Fruit fly (Drosophila melanogaster) whole organism, embryonic: ENCODE measurements around the gene CG13096.

ENCODE experiments used
- Atf6 ChIP-seq: fragments of 200-800 bp; sonication (Bioruptor generic); IDR thresholded peaks from 2 replicates; pipeline ENCODE4 v1.3.6; 2022; ENCODE audit warnings: missing biosample characterization, missing genetic modification characterization
- CG1024 ChIP-seq: fragments of 200-800 bp; sonication (Bioruptor generic); IDR thresholded peaks from 2 replicates; pipeline ENCODE4 v1.3.6; 2022; ENCODE audit warnings: missing biosample characterization, missing genetic modification characterization
- CG15696 ChIP-seq: fragments of 200-800 bp; sonication (Bioruptor generic); optimal IDR thresholded peaks from 2 replicates; lab custom pipeline; 2019; ENCODE audit warnings: missing biosample characterization, mild to moderate bottlenecking, missing genetic modification characterization, moderate library complexity
- CG16779 ChIP-seq: fragments of 200-800 bp; sonication (Bioruptor generic); IDR thresholded peaks from 2 replicates; pipeline ENCODE4 v1.3.6; 2022; ENCODE audit warnings: missing biosample characterization, missing genetic modification characterization
- CG3065 ChIP-seq: fragments of 200-800 bp; sonication (Bioruptor generic); optimal IDR thresholded peaks from 2 replicates; lab custom pipeline; 2016; ENCODE audit warnings: missing biosample characterization, missing genetic modification characterization
- CG3838 ChIP-seq: fragments of 200-800 bp; sonication (Bioruptor generic); optimal IDR thresholded peaks from 3 replicates; lab custom pipeline; 2016; ENCODE audit warnings: missing biosample characterization, missing genetic modification characterization
- CG4282 ChIP-seq: fragments of 200-800 bp; sonication (Bioruptor generic); optimal IDR thresholded peaks from 2 replicates; lab custom pipeline; 2016; ENCODE audit warnings: missing biosample characterization, missing genetic modification characterization
- CG5245 ChIP-seq: fragments of 200-800 bp; sonication (Bioruptor generic); optimal IDR thresholded peaks from 3 replicates; lab custom pipeline; 2016; ENCODE audit warnings: missing biosample characterization, missing genetic modification characterization
- CG6683 ChIP-seq: fragments of 200-800 bp; sonication (Bioruptor generic); optimal IDR thresholded peaks from 2 replicates; lab custom pipeline; 2017; ENCODE audit warnings: missing biosample characterization, mild to moderate bottlenecking, missing genetic modification characterization, missing genetic modification reagents
- CG7357 ChIP-seq: fragments of 200-800 bp; sonication (Bioruptor generic); IDR thresholded peaks from 3 replicates; pipeline ENCODE4 v1.3.6; 2022; ENCODE audit warnings: missing biosample characterization, missing genetic modification characterization
- CG7372 ChIP-seq: fragments of 200-800 bp; sonication (Bioruptor generic); IDR thresholded peaks from 2 replicates; pipeline ENCODE4 v1.3.6; 2022; ENCODE audit warnings: missing biosample characterization, missing genetic modification characterization
- CG7839 ChIP-seq: fragments of 200-800 bp; sonication (Bioruptor generic); optimal IDR thresholded peaks from 3 replicates; lab custom pipeline; 2018; ENCODE audit warnings: missing biosample characterization, mild to moderate bottlenecking, missing genetic modification characterization, moderate library complexity
- CG7928 ChIP-seq: fragments of 200-800 bp; sonication (Bioruptor generic); optimal IDR thresholded peaks from 2 replicates; lab custom pipeline; 2017; ENCODE audit warnings: missing biosample characterization, mild to moderate bottlenecking, missing genetic modification characterization
- CG8281 ChIP-seq: fragments of 200-800 bp; sonication (Bioruptor generic); optimal IDR thresholded peaks from 2 replicates; lab custom pipeline; 2018; ENCODE audit warnings: missing biosample characterization, mild to moderate bottlenecking, missing genetic modification characterization, moderate library complexity
- CG8478 ChIP-seq: fragments of >200 bp; optimal IDR thresholded peaks from 2 replicates; lab custom pipeline; 2018
- CG8924 ChIP-seq: fragments of 200-800 bp; optimal IDR thresholded peaks from 3 replicates; lab custom pipeline; 2019; ENCODE audit warnings: missing biosample characterization, mild to moderate bottlenecking, missing genetic modification characterization, moderate library complexity
- CG8944 ChIP-seq: fragments of 200-800 bp; sonication (Bioruptor generic); optimal IDR thresholded peaks from 3 replicates; lab custom pipeline; 2016; ENCODE audit warnings: missing biosample characterization, missing genetic modification characterization
- Dp ChIP-seq: fragments of 200-800 bp; sonication (Bioruptor generic); optimal IDR thresholded peaks from 2 replicates; lab custom pipeline; 2018; ENCODE audit warnings: missing biosample characterization, mild to moderate bottlenecking, missing genetic modification characterization, moderate library complexity
- Dref ChIP-seq: fragments of 200-800 bp; sonication (Bioruptor generic); IDR thresholded peaks from 2 replicates; pipeline ENCODE4 v1.3.6; 2022; ENCODE audit warnings: missing biosample characterization, missing genetic modification characterization
- Drgx ChIP-seq: fragments of 200-800 bp; sonication (Bioruptor generic); IDR thresholded peaks from 2 replicates; pipeline ENCODE4 v1.3.6; 2022; ENCODE audit warnings: missing biosample characterization, missing genetic modification characterization
- Elba2 ChIP-seq: fragments of 200-800 bp; sonication (Bioruptor generic); optimal IDR thresholded peaks from 3 replicates; lab custom pipeline; 2016; ENCODE audit warnings: missing biosample characterization, missing genetic modification characterization
- HLH4C ChIP-seq: fragments of 200-800 bp; sonication (Bioruptor generic); IDR thresholded peaks from 3 replicates; pipeline ENCODE4 v1.3.6; 2022; ENCODE audit warnings: missing biosample characterization, missing genetic modification characterization; ENCODE audit not compliant: partially characterized antibody
- Hey ChIP-seq: fragments of 200-800 bp; sonication (Bioruptor generic); optimal IDR thresholded peaks from 3 replicates; lab custom pipeline; 2018; ENCODE audit warnings: missing biosample characterization, mild to moderate bottlenecking, missing genetic modification characterization
- Hmr ChIP-seq: fragments of 200-800 bp; sonication (Bioruptor generic); optimal IDR thresholded peaks from 3 replicates; lab custom pipeline; 2017; ENCODE audit warnings: mild to moderate bottlenecking, missing biosample characterization, missing genetic modification reagents, missing genetic modification characterization
- Max ChIP-seq: fragments of 200-800 bp; sonication (Bioruptor generic); optimal IDR thresholded peaks from 2 replicates; lab custom pipeline; 2016; ENCODE audit warnings: missing biosample characterization, mild to moderate bottlenecking, missing genetic modification characterization
- Myb ChIP-seq: fragments of 200-800 bp; sonication (Bioruptor generic); optimal IDR thresholded peaks from 2 replicates; lab custom pipeline; 2016; ENCODE audit warnings: missing biosample characterization, missing genetic modification characterization
- Oaz ChIP-seq: fragments of 200-800 bp; sonication (Bioruptor generic); IDR thresholded peaks from 2 replicates; pipeline ENCODE4 v1.3.6; 2022; ENCODE audit warnings: missing biosample characterization, missing genetic modification characterization
- Sin3A ChIP-seq: fragments of >200 bp; optimal IDR thresholded peaks from 2 replicates; lab custom pipeline; 2018
- Six4 ChIP-seq: fragments of 200-800 bp; sonication (Bioruptor generic); optimal IDR thresholded peaks from 2 replicates; lab custom pipeline; 2016; ENCODE audit warnings: missing biosample characterization, missing genetic modification characterization
- Vsx1 ChIP-seq: fragments of 200-800 bp; sonication (Bioruptor generic); optimal IDR thresholded peaks from 2 replicates; lab custom pipeline; 2017; ENCODE audit warnings: missing biosample characterization, mild to moderate bottlenecking, missing genetic modification characterization, missing genetic modification reagents
- az2 ChIP-seq: fragments of 200-800 bp; sonication (Bioruptor generic); optimal IDR thresholded peaks from 3 replicates; lab custom pipeline; 2016; ENCODE audit warnings: missing biosample characterization, missing genetic modification characterization
- cas ChIP-seq: fragments of 200-800 bp; sonication (Bioruptor generic); IDR thresholded peaks from 2 replicates; pipeline ENCODE4 v1.3.6; 2022; ENCODE audit warnings: missing biosample characterization, missing genetic modification characterization
- danr ChIP-seq: fragments of 200-800 bp; sonication (Bioruptor generic); IDR thresholded peaks from 2 replicates; pipeline ENCODE4 v1.3.6; 2022; ENCODE audit warnings: missing biosample characterization, missing genetic modification characterization
- dati ChIP-seq: fragments of 200-800 bp; sonication (Bioruptor generic); IDR thresholded peaks from 2 replicates; pipeline ENCODE4 v1.3.6; 2022; ENCODE audit warnings: missing biosample characterization, missing genetic modification characterization
- dpn ChIP-seq, 2 experiments: fragments of 200-800 bp; sonication (Bioruptor generic); optimal IDR thresholded peaks; 3 replicates each; lab custom pipeline; 2016; ENCODE audit warnings: missing biosample characterization in 2 of 2, missing genetic modification characterization in 2 of 2
- dysf ChIP-seq: fragments of 200-800 bp; sonication (Bioruptor generic); IDR thresholded peaks from 3 replicates; pipeline ENCODE4 v1.3.6; 2022; ENCODE audit warnings: missing biosample characterization, missing genetic modification characterization
- fd64A ChIP-seq: fragments of 200-800 bp; sonication (Bioruptor generic); optimal IDR thresholded peaks from 3 replicates; lab custom pipeline; 2018; ENCODE audit warnings: missing biosample characterization, mild to moderate bottlenecking, missing genetic modification characterization
- gce ChIP-seq: fragments of 200-800 bp; sonication (Bioruptor generic); IDR thresholded peaks from 3 replicates; pipeline ENCODE4 v1.3.6; 2022; ENCODE audit warnings: missing biosample characterization, missing genetic modification characterization
- gcm ChIP-seq: fragments of 200-800 bp; sonication (Bioruptor generic); optimal IDR thresholded peaks from 2 replicates; lab custom pipeline; 2019; ENCODE audit warnings: missing biosample characterization, mild to moderate bottlenecking, missing genetic modification characterization, moderate library complexity
- gem ChIP-seq: fragments of 200-800 bp; sonication (Bioruptor generic); optimal IDR thresholded peaks from 2 replicates; lab custom pipeline; 2019; ENCODE audit warnings: missing biosample characterization, mild to moderate bottlenecking, missing genetic modification characterization, moderate library complexity
- grau ChIP-seq: fragments of 200-800 bp; optimal IDR thresholded peaks from 3 replicates; lab custom pipeline; 2019; ENCODE audit warnings: missing biosample characterization, mild to moderate bottlenecking, missing genetic modification characterization, moderate library complexity
- jumu ChIP-seq: fragments of 200-800 bp; sonication (Bioruptor generic); optimal IDR thresholded peaks from 3 replicates; lab custom pipeline; 2016; ENCODE audit warnings: missing biosample characterization, missing genetic modification characterization
- mld ChIP-seq: fragments of 200-800 bp; sonication (Bioruptor generic); IDR thresholded peaks from 3 replicates; pipeline ENCODE4 v1.3.6; 2022; ENCODE audit warnings: missing biosample characterization, missing genetic modification characterization; ENCODE audit not compliant: partially characterized antibody
- p53 ChIP-seq: fragments of 200-800 bp; sonication (Bioruptor generic); optimal IDR thresholded peaks from 2 replicates; lab custom pipeline; 2016; ENCODE audit warnings: missing biosample characterization, missing genetic modification characterization
- pita ChIP-seq: fragments of 200-800 bp; sonication (Bioruptor generic); optimal IDR thresholded peaks from 2 replicates; lab custom pipeline; 2017; ENCODE audit warnings: missing biosample characterization, mild to moderate bottlenecking, missing genetic modification characterization
- sim ChIP-seq: fragments of 200-800 bp; sonication (Bioruptor generic); IDR thresholded peaks from 2 replicates; pipeline ENCODE4 v1.3.6; 2022; ENCODE audit warnings: missing biosample characterization, missing genetic modification characterization
- tna ChIP-seq: fragments of 200-800 bp; sonication (Bioruptor generic); IDR thresholded peaks from 2 replicates; pipeline ENCODE4 v1.3.6; 2022; ENCODE audit warnings: missing biosample characterization, missing genetic modification characterization; ENCODE audit not compliant: partially characterized antibody
- toy ChIP-seq: fragments of 200-800 bp; sonication (Bioruptor generic); IDR thresholded peaks from 2 replicates; pipeline ENCODE4 v1.3.6; 2022; ENCODE audit warnings: missing biosample characterization, missing genetic modification characterization
- tx ChIP-seq: fragments of 200-800 bp; sonication (Bioruptor generic); optimal IDR thresholded peaks from 2 replicates; lab custom pipeline; 2016; ENCODE audit warnings: missing biosample characterization, missing genetic modification characterization
- wek ChIP-seq: fragments of 200-800 bp; sonication (Bioruptor generic); optimal IDR thresholded peaks from 3 replicates; lab custom pipeline; 2018; ENCODE audit warnings: missing biosample characterization, mild to moderate bottlenecking, missing genetic modification characterization, moderate library complexity

CG13096 gene

dm6 chr2L:8541469-8542233, 30.0 kb upstream of the CG13096 start, which contains the start of gene Sema1a (continued):
- TF ChIP-seq danr = no peak
- peak; percentile 72 for TF ChIP-seq Atf6
- no peak for TF ChIP-seq CG6683 (GFP tag; lab: Kevin White, UChicago)
- TF ChIP-seq tna (GFP tag; lab: Robert Waterston, UW) = peak; percentile 84
- TF ChIP-seq cas (GFP tag; lab: Robert Waterston, UW) = 0 out of 2 replicates have a peak, but pooled peaks have one; percentile 38
- TF ChIP-seq wek (GFP tag; lab: Kevin White, UChicago) = peak; percentile 40
- TF ChIP-seq Sin3A (lab: Kevin White, UChicago) = no peak
- no peak for TF ChIP-seq CG15696 (tag; lab: Kevin White, UChicago)
- no peak for TF ChIP-seq pita (GFP tag; lab: Kevin White, UChicago)
- TF ChIP-seq Hey (tag; lab: Kevin White, UChicago) = no peak
- TF ChIP-seq gem (tag; lab: Kevin White, UChicago) = peak; percentile 55
- TF ChIP-seq fd64A = no peak
- TF ChIP-seq dpn (GFP tag; optimal IDR thresholded peaks at IDR 0.05; lab: Kevin White, UChicago) = peak; percentile 49 to 66
- no peak for TF ChIP-seq Six4
- TF ChIP-seq CG7928 (GFP tag; lab: Kevin White, UChicago) = no peak
- peak; percentile 65 for TF ChIP-seq Drgx (GFP tag; lab: Robert Waterston, UW)
- peak; percentile 2; the same call in 1 of the 2 replicates for TF ChIP-seq dati (GFP tag; lab: Robert Waterston, UW)
- TF ChIP-seq Elba2 (GFP tag; lab: Kevin White, UChicago) = peak; percentile 97
- peak; percentile 28 for TF ChIP-seq CG8944 (GFP tag; lab: Kevin White, UChicago)
- TF ChIP-seq tx (GFP tag; lab: Kevin White, UChicago) = peak; percentile 31
- TF ChIP-seq CG8924 (tag; lab: Kevin White, UChicago) = peak; percentile 85
- TF ChIP-seq CG8478 = no peak
- TF ChIP-seq sim (GFP tag; lab: Robert Waterston, UW) = no peak; the same call in 1 of the 2 replicates
- no peak for TF ChIP-seq Vsx1 (GFP tag; lab: Kevin White, UChicago)
- peak; percentile 44 for TF ChIP-seq gcm (GFP tag; lab: Kevin White, UChicago)
- no peak for TF ChIP-seq toy (GFP tag; lab: Robert Waterston, UW)
- TF ChIP-seq Max = no peak
- TF ChIP-seq jumu (GFP tag; lab: Kevin White, UChicago) = peak; percentile 62
- no peak for TF ChIP-seq Dp (GFP tag; lab: Kevin White, UChicago)
- peak; percentile 11 for TF ChIP-seq CG5245 (GFP tag; lab: Kevin White, UChicago)
- peak; percentile 94 for TF ChIP-seq mld (GFP tag; lab: Robert Waterston, UW)
- no peak for TF ChIP-seq CG8281 (tag; lab: Kevin White, UChicago)
- no peak for TF ChIP-seq CG3838
- peak; percentile 87 for TF ChIP-seq grau
- no peak for TF ChIP-seq Dref (GFP tag; lab: Robert Waterston, UW)
- peak; percentile 81 for TF ChIP-seq az2
- TF ChIP-seq Myb (GFP tag; lab: Kevin White, UChicago) = peak; percentile 39
- TF ChIP-seq CG7372 (GFP tag; lab: Robert Waterston, UW) = peak; percentile 64
- peak; percentile 41; the same call in 1 of the 2 replicates for TF ChIP-seq CG1024 (GFP tag; lab: Robert Waterston, UW)
- TF ChIP-seq CG7839 (tag; lab: Kevin White, UChicago) = peak; percentile 64
- TF ChIP-seq dysf (GFP tag; lab: Robert Waterston, UW) = peak; percentile 69; the same call in 2 of the 3 replicates
- TF ChIP-seq HLH4C (GFP tag; lab: Robert Waterston, UW) = peak; percentile 83
- 0 out of 2 replicates have a peak, but pooled peaks have one; percentile 53 for TF ChIP-seq Oaz (GFP tag; lab: Robert Waterston, UW)
- peak; percentile 67 for TF ChIP-seq Hmr (GFP tag; lab: Kevin White, UChicago)
- TF ChIP-seq CG3065 (GFP tag; lab: Kevin White, UChicago) = peak; percentile 16
- no peak for TF ChIP-seq p53 (GFP tag; lab: Kevin White, UChicago)
- TF ChIP-seq gce = no peak
- TF ChIP-seq CG7357 = no peak; the same call in 2 of the 3 replicates
- TF ChIP-seq CG16779 (GFP tag; lab: Robert Waterston, UW) = no peak
- TF ChIP-seq CG4282 (GFP tag; lab: Kevin White, UChicago) = peak; percentile 32
